Worm (Caenorhabditis elegans): ENCODE results near the gene mrps-26.

Gene mrps-26

DNA sequence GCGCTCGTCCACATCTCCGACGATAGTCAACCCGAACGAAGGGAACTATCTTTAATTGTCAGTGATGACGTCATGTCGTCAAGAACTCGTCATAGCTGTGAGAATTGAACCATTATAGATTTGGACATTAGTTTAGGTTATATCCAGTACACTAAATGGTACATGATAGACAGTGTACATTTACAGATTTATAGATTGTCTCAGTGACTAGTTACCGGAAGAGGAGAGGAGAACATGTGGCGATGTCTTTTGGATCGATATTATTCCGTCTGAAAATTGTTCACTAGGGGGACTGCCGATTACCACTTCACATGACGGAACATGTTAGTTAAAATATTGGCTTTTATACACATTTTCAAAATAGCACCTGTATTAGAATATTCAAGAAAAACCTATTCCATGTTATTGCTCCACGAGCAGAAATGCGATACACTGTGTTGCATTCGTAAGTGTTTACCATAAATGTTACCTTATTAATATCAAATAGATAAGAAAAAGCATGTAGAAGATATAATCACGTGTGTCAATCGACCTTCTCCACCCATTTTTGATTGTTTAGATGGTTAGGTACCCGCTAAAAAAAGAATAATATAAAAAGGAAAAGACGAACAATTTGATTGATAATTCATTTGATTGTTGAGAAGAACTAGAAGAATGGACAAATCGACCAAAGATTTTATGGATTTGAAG is 33.0 kb downstream of the mrps-26 start, which contains the start of gene ZC395.5:
Gene ZC395.5 (plus strand): TSS at position 632 of the 690 bp plus-strand sequence.
- TF ChIP-seq grh-1 (GFP tag; IDR thresholded peaks at IDR 0.05) (no peak), lsy-2 (tag; optimal IDR thresholded peaks at IDR 0.05) (peak in 1 of 2 experiments; percentile 24), snu-23 (GFP tag; optimal IDR thresholded peaks at IDR 0.05) (peak; percentile 8), nhr-90 (tag; optimal IDR thresholded peaks at IDR 0.05; ENCODE audit: poor library complexity) (peak; percentile 14), lin-35 (GFP tag; optimal IDR thresholded peaks at IDR 0.05) (peak in 1 of 2 experiments; percentile 34), elt-2 (tag; optimal IDR thresholded peaks at IDR 0.05) (peak; percentile 69), mab-9 (GFP tag; IDR thresholded peaks at IDR 0.05) (no peak), nhr-20 (tag; optimal IDR thresholded peaks at IDR 0.05) (peak; percentile 28), efl-1 (optimal IDR thresholded peaks at IDR 0.05) (no peak), efl-1 (GFP tag; optimal IDR thresholded peaks at IDR 0.05 in 1 of 2) (peak in 1 of 2 experiments; percentile 52), blmp-1 (tag; optimal IDR thresholded peaks at IDR 0.05) (peak; percentile 16)

DNA sequence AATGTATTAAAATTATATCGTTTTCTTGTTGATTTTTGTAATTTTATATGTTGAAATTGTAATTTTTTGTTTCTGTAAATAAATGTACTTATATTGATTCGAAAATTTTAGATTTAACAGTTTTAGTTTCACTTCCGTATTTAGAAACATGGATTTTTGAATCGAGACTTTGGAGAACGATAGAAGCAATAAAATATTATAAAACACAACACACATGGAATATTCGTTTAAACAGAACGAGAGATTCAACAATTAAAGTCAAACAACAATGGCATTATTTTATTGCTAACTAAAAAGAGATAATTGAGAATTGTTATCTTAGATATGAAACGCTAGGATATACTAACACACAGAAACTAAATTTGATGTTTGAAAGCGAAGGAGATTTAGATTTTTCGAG is 34.1 kb downstream of the mrps-26 start:
- TF ChIP-seq lin-39 (tag; optimal IDR thresholded peaks at IDR 0.05): no peak
- TF ChIP-seq fkh-8 (tag; optimal IDR thresholded peaks at IDR 0.05): no peak
- TF ChIP-seq ceh-8 (GFP tag; optimal IDR thresholded peaks at IDR 0.05): no peak
- no peak for TF ChIP-seq nhr-47 (tag; optimal IDR thresholded peaks at IDR 0.05)
- no peak for TF ChIP-seq nhr-19 (GFP tag; conservative IDR thresholded peaks at IDR 0.05)
- TF ChIP-seq nhr-90 (tag; optimal IDR thresholded peaks at IDR 0.05; ENCODE audit: poor library complexity): no peak
- TF ChIP-seq isw-1 (GFP tag; IDR thresholded peaks at IDR 0.05): no peak
- TF ChIP-seq efl-1 (optimal IDR thresholded peaks at IDR 0.05): no peak
- peak in 1 of 2 experiments; percentile 69 for TF ChIP-seq efl-1 (GFP tag; optimal IDR thresholded peaks at IDR 0.05 in 1 of 2)
- no peak for TF ChIP-seq C34B4.2 (tag; optimal IDR thresholded peaks at IDR 0.05)
- no peak for TF ChIP-seq nhr-28 (tag; optimal IDR thresholded peaks at IDR 0.05)
- TF ChIP-seq nhr-71 (tag; optimal IDR thresholded peaks at IDR 0.05): no peak
- TF ChIP-seq C04F5.9 (tag; optimal IDR thresholded peaks at IDR 0.05): no peak
- peak in 1 of 2 experiments; percentile 47 for TF ChIP-seq lin-35 (GFP tag; optimal IDR thresholded peaks at IDR 0.05)
- TF ChIP-seq unc-30 (tag; optimal IDR thresholded peaks at IDR 0.05): no peak
- peak; percentile 6 for TF ChIP-seq elt-2 (tag; optimal IDR thresholded peaks at IDR 0.05)
- no peak for TF ChIP-seq C16A3.4 (tag; optimal IDR thresholded peaks at IDR 0.05)
- peak; percentile 8 for TF ChIP-seq lsy-2 (tag; optimal IDR thresholded peaks at IDR 0.05)
- no peak for TF ChIP-seq ceh-88 (GFP tag; IDR thresholded peaks at IDR 0.05)
- no peak for TF ChIP-seq pag-3 (tag; optimal IDR thresholded peaks at IDR 0.05; ENCODE audit: borderline replicate concordance, insufficient read depth)

DNA sequence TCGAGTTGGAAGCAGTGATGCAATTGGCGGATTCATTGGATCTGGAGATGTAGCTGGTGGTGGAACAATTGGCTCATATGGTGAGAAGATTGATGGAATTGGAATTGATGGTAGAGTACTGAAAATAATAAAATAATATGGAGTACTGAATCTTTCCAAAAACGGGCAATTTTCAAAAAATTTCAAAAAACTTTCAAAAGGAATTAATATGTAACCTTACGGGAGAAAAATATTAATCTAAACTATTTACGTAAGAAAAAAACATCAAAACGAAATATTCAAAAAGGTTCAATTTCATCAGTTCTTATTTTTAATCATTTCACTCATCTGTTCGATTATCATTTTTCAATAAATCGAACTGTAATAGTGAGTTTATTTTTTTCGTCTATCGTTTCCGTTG is 35.4 kb downstream of the mrps-26 start, which contains the start of gene ZC395.4:
Gene ZC395.4 (plus strand): TSS at position 301 of the 400 bp plus-strand sequence.
- TF ChIP-seq elt-2 (tag; optimal IDR thresholded peaks at IDR 0.05) (no peak), nhr-12 (tag; optimal IDR thresholded peaks at IDR 0.05) (no peak), tlp-1 (tag; optimal IDR thresholded peaks at IDR 0.05) (no peak), pax-3 (tag; optimal IDR thresholded peaks at IDR 0.05) (no peak), C04F5.9 (tag; optimal IDR thresholded peaks at IDR 0.05) (no peak), irx-1 (tag; optimal IDR thresholded peaks at IDR 0.05) (no peak), C16A3.4 (tag; optimal IDR thresholded peaks at IDR 0.05) (no peak), efl-3 (GFP tag; optimal IDR thresholded peaks at IDR 0.05) (no peak), lin-14 (GFP tag; optimal IDR thresholded peaks at IDR 0.05) (no peak), lir-3 (tag; optimal IDR thresholded peaks at IDR 0.05; ENCODE audit: poor library complexity) (no peak), egl-13 (tag; optimal IDR thresholded peaks at IDR 0.05) (no peak), lin-15B (tag; optimal IDR thresholded peaks at IDR 0.05) (no peak), nhr-47 (tag; optimal IDR thresholded peaks at IDR 0.05) (no peak), nhr-11 (tag; optimal IDR thresholded peaks at IDR 0.05) (no peak), Y116A8C.19 (tag; optimal IDR thresholded peaks at IDR 0.05; ENCODE audit: borderline replicate concordance) (no peak), pqm-1 (tag; optimal IDR thresholded peaks at IDR 0.05) (no peak), F16B12.6 (tag; optimal IDR thresholded peaks at IDR 0.05) (no peak), ets-5 (GFP tag; IDR thresholded peaks at IDR 0.05) (no peak), efl-1 (optimal IDR thresholded peaks at IDR 0.05) (no peak), efl-1 (GFP tag; optimal IDR thresholded peaks at IDR 0.05 in 1 of 2) (no peak), aha-1 (tag; optimal IDR thresholded peaks at IDR 0.05) (no peak)
